Worm (Caenorhabditis elegans) whole organism, L4/young adult: ENCODE results near the gene gck-4.

Experiments used
- W03F9.2 ChIP-seq: fragments of 150-350 bp; optimal IDR thresholded peaks from 2 replicates; lab custom pipeline; 2014; ENCODE audit warnings: missing biosample characterization, missing genetic modification characterization
- dao-5 ChIP-seq: sonication (generic microtip); optimal IDR thresholded peaks from 2 replicates; lab custom pipeline; 2016; ENCODE audit warnings: missing genotype, missing genetic modification characterization, moderate library complexity, missing compliant biosample characterization
- him-1 ChIP-seq: sonication (generic microtip); optimal IDR thresholded peaks from 2 replicates; lab custom pipeline; 2016; ENCODE audit warnings: missing genotype, missing genetic modification reagents, missing genetic modification characterization, missing compliant biosample characterization

DNA sequence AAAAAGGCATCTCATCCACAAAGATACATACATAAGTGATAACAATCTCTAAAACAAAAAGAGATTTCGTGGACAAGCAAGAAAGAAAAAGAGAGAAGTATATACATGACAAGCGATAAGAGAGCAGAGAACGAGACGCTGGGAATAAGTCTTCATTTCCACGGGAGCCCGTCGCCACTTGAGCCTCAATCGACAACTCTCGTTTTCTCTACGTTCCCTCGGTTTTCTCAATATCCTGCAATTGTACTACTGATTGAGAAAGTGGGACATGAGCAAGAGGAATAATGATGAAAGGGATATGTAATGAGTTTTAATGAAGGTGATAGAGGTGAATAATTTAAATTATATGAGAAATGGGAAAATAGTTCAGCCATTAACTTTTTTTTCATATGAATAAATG, 39.5 kb upstream of the gck-4 start:
- no peak for TF ChIP-seq W03F9.2
- no peak for TF ChIP-seq him-1 (tag; lab: Kevin White, UChicago)
- TF ChIP-seq dao-5 (tag; lab: Kevin White, UChicago): no peak
